Worm (Caenorhabditis elegans) whole organism, L4/young adult: ENCODE measurements around the gene clc-18.
A peak's percentile ranks its signal among the peaks of the same experiment; 100 is the strongest.

ENCODE experiments used
- W03F9.2 ChIP-seq: fragments of 150-350 bp; optimal IDR thresholded peaks from 2 replicates; lab custom pipeline; 2014; ENCODE audit warnings: missing biosample characterization, missing genetic modification characterization
- dao-5 ChIP-seq: sonication (generic microtip); optimal IDR thresholded peaks from 2 replicates; lab custom pipeline; 2016; ENCODE audit warnings: missing genotype, missing genetic modification characterization, moderate library complexity, missing compliant biosample characterization
- him-1 ChIP-seq: sonication (generic microtip); optimal IDR thresholded peaks from 2 replicates; lab custom pipeline; 2016; ENCODE audit warnings: missing genotype, missing genetic modification reagents, missing genetic modification characterization, missing compliant biosample characterization

clc-18 gene

ce11 chrV:4109873-4110272, at the start of gene clc-18:
TSS of gene clc-18 (minus strand) at chrV:4109973.
- TF ChIP-seq dao-5, result no peak
- TF ChIP-seq W03F9.2 (tag; lab: Kevin White, UChicago), result no peak
- TF ChIP-seq him-1 (tag; lab: Kevin White, UChicago), result no peak

ce11 chrV:4157291-4157690, 47.5 kb upstream of the clc-18 start:
- no peak for TF ChIP-seq W03F9.2 (tag; lab: Kevin White, UChicago)

ce11 chrV:4152200-4152599, 42.4 kb upstream of the clc-18 start, which contains the start of gene Y45G5AM.6:
TSS of gene Y45G5AM.6 (minus strand) at chrV:4152300.
- TF ChIP-seq W03F9.2 (tag; lab: Kevin White, UChicago), result no peak
- no peak for TF ChIP-seq dao-5
- no peak for TF ChIP-seq him-1 (tag; lab: Kevin White, UChicago)

ce11 chrV:4151400-4151799, 41.6 kb upstream of the clc-18 start:
- no peak for TF ChIP-seq W03F9.2 (tag; lab: Kevin White, UChicago)
- TF ChIP-seq dao-5, result no peak
- no peak for TF ChIP-seq him-1 (tag; lab: Kevin White, UChicago)

- TF ChIP-seq dao-5 (no peak), W03F9.2 (tag; lab: Kevin White, UChicago) (no peak), him-1 (tag; lab: Kevin White, UChicago) (no peak)
Observed at ce11 chrV:4144205-4144604, 34.4 kb upstream of the clc-18 start, which contains the start of gene Y45G5AL.1. TSS of gene Y45G5AL.1 (plus strand) at chrV:4144505.

ce11 chrV:4143034-4143433, 33.3 kb upstream of the clc-18 start:
- TF ChIP-seq W03F9.2 (tag; lab: Kevin White, UChicago) (peak; percentile 66), him-1 (tag; lab: Kevin White, UChicago) (no peak)

ce11 chrV:4138688-4139087, 28.9 kb upstream of the clc-18 start, which contains the start of gene lgc-29:
TSS of gene lgc-29 (plus strand) at chrV:4138988.
- no peak for TF ChIP-seq W03F9.2 (tag; lab: Kevin White, UChicago)
- no peak for TF ChIP-seq dao-5
- no peak for TF ChIP-seq him-1 (tag; lab: Kevin White, UChicago)

ce11 chrV:4134728-4135127, 25.0 kb upstream of the clc-18 start, which contains the start of gene lgc-1:
TSS of gene lgc-1 (plus strand) at chrV:4135028.
- TF ChIP-seq him-1 (tag; lab: Kevin White, UChicago), result no peak
- no peak for TF ChIP-seq W03F9.2 (tag; lab: Kevin White, UChicago)
- TF ChIP-seq dao-5, result no peak

ce11 chrV:4131471-4131939, 21.7 kb upstream of the clc-18 start, which contains the start of gene nhr-57:
TSS of gene nhr-57 (plus strand) at chrV:4131889.
- TF ChIP-seq him-1 (tag; lab: Kevin White, UChicago) (no peak), dao-5 (no peak), W03F9.2 (tag; lab: Kevin White, UChicago) (no peak)

- TF ChIP-seq W03F9.2 (tag; lab: Kevin White, UChicago), result no peak
Observed at ce11 chrV:4129604-4130003, 19.8 kb upstream of the clc-18 start, which contains the start of gene phat-4. TSS of gene phat-4 (plus strand) at chrV:4129904.

ce11 chrV:4127435-4127834, 17.7 kb upstream of the clc-18 start, which contains the start of gene T05B4.13:
TSS of gene T05B4.13 (minus strand) at chrV:4127535.
- TF ChIP-seq dao-5, result no peak
- no peak for TF ChIP-seq him-1 (tag; lab: Kevin White, UChicago)
- TF ChIP-seq W03F9.2 (tag; lab: Kevin White, UChicago), result no peak

- TF ChIP-seq dao-5, result no peak
- no peak for TF ChIP-seq W03F9.2 (tag; lab: Kevin White, UChicago)
- no peak for TF ChIP-seq him-1 (tag; lab: Kevin White, UChicago)
Observed at ce11 chrV:4125552-4126084, 15.8 kb upstream of the clc-18 start, which contains the start of gene T05B4.12. TSS of gene T05B4.12 (minus strand) at chrV:4126034.

- TF ChIP-seq W03F9.2 (tag; lab: Kevin White, UChicago), result no peak
- no peak for TF ChIP-seq him-1 (tag; lab: Kevin White, UChicago)
Observed at ce11 chrV:4122415-4122814, 12.6 kb upstream of the clc-18 start, which contains the start of gene phat-5. TSS of gene phat-5 (minus strand) at chrV:4122515.

ce11 chrV:4120629-4121028, 10.9 kb upstream of the clc-18 start, which contains the start of gene T05B4.10:
TSS of gene T05B4.10 (minus strand) at chrV:4120729.
- no peak for TF ChIP-seq dao-5
- no peak for TF ChIP-seq him-1 (tag; lab: Kevin White, UChicago)
- no peak for TF ChIP-seq W03F9.2 (tag; lab: Kevin White, UChicago)

- no peak for TF ChIP-seq him-1 (tag; lab: Kevin White, UChicago)
- no peak for TF ChIP-seq W03F9.2 (tag; lab: Kevin White, UChicago)
- TF ChIP-seq dao-5, result no peak
Observed at ce11 chrV:4118332-4118731, 8.6 kb upstream of the clc-18 start, which contains the start of gene T05B4.9. TSS of gene T05B4.9 (minus strand) at chrV:4118432.
